Worm (Caenorhabditis elegans) whole organism, L4 larva: Measurements from ENCODE around the gene npr-10.

Experiments
- F10B5.3 ChIP-seq: sonication (generic microtip); optimal IDR thresholded peaks from 2 replicates; lab custom pipeline; 2016; ENCODE audit warnings: mild to moderate bottlenecking, missing genetic modification characterization, missing compliant biosample characterization
- F26F4.8 ChIP-seq: fragments of 200-800 bp; sonication (Bioruptor generic); conservative IDR thresholded peaks from 2 replicates; pipeline ENCODE4 v1.3.6; 2022; ENCODE audit warnings: missing genetic modification characterization, missing compliant biosample characterization
- T20F7.1 ChIP-seq: fragments of 200-800 bp; sonication (Bioruptor generic); optimal IDR thresholded peaks from 2 replicates; lab custom pipeline; 2018; ENCODE audit warnings: mild to moderate bottlenecking, missing genetic modification characterization, missing compliant biosample characterization
- Y75B8A.6 ChIP-seq: fragments of 200-800 bp; sonication (Bioruptor generic); IDR thresholded peaks from 2 replicates; pipeline ENCODE4 v1.3.6; 2022; ENCODE audit warnings: missing genetic modification reagents, missing genetic modification characterization, missing compliant biosample characterization
- ZK337.2 ChIP-seq: fragments of 200-800 bp; sonication (Bioruptor generic); IDR thresholded peaks from 2 replicates; pipeline ENCODE4 v1.3.6; 2022; ENCODE audit warnings: missing genetic modification reagents, missing genetic modification characterization, missing compliant biosample characterization
- ZK546.5 ChIP-seq, 2 experiments: sonication (generic microtip); optimal IDR thresholded peaks; 2 replicates each; lab custom pipeline; 2017; ENCODE audit warnings: missing biosample characterization in 2 of 2, missing genetic modification characterization in 2 of 2
- ceh-20 ChIP-seq: fragments of 200-800 bp; sonication (Bioruptor generic); IDR thresholded peaks from 2 replicates; pipeline ENCODE4 v1.3.6; 2022; ENCODE audit warnings: missing genetic modification reagents, missing genetic modification characterization, missing compliant biosample characterization
- ceh-28 ChIP-seq: fragments of 150-350 bp; optimal IDR thresholded peaks from 2 replicates; lab custom pipeline; 2014; ENCODE audit warnings: missing biosample characterization, missing genetic modification reagents, missing genetic modification characterization
- ceh-44 ChIP-seq: fragments of 200-800 bp; sonication (Bioruptor generic); IDR thresholded peaks from 2 replicates; pipeline ENCODE4 v1.3.6; 2022; ENCODE audit warnings: missing genetic modification reagents, missing genetic modification characterization, missing compliant biosample characterization
- cey-2 ChIP-seq: sonication (generic microtip); optimal IDR thresholded peaks from 3 replicates; lab custom pipeline; 2017; ENCODE audit warnings: missing genetic modification characterization, mild to moderate bottlenecking, missing compliant biosample characterization, antibody characterized with exemption, borderline replicate concordance; ENCODE audit not compliant: insufficient read depth
- ctbp-1 ChIP-seq: fragments of 200-800 bp; sonication (Bioruptor generic); IDR thresholded peaks from 2 replicates; pipeline ENCODE4 v1.3.6; 2022; ENCODE audit warnings: missing genetic modification reagents, missing genetic modification characterization, missing compliant biosample characterization
- dpl-1 ChIP-seq: fragments of 150-350 bp; optimal IDR thresholded peaks from 2 replicates; lab custom pipeline; 2014; ENCODE audit warnings: missing biosample characterization, missing genetic modification reagents, missing genetic modification characterization
- egl-27 ChIP-seq: sonication (generic microtip); optimal IDR thresholded peaks from 3 replicates; lab custom pipeline; 2017; ENCODE audit warnings: missing biosample characterization, missing genetic modification reagents, missing genetic modification characterization
- egl-43 ChIP-seq: fragments of 200-800 bp; sonication (Bioruptor generic); IDR thresholded peaks from 2 replicates; pipeline ENCODE4 v1.3.6; 2022; ENCODE audit warnings: missing genetic modification reagents, missing genetic modification characterization, missing compliant biosample characterization
- fkh-10 ChIP-seq: fragments of 150-350 bp; optimal IDR thresholded peaks from 2 replicates; lab custom pipeline; 2014; ENCODE audit warnings: missing biosample characterization, missing genetic modification reagents, missing genetic modification characterization
- fos-1 ChIP-seq: fragments of 150-350 bp; optimal IDR thresholded peaks from 2 replicates; lab custom pipeline; 2014; ENCODE audit warnings: missing biosample characterization, missing genetic modification characterization
- gei-8 ChIP-seq: fragments of 200-800 bp; sonication (Bioruptor generic); optimal IDR thresholded peaks from 2 replicates; lab custom pipeline; 2018; ENCODE audit warnings: mild to moderate bottlenecking, missing genetic modification characterization, missing compliant biosample characterization
- hif-1 ChIP-seq, 2 experiments: sonication (generic microtip); optimal IDR thresholded peaks; 2 replicates each; lab custom pipeline; 2016 to 2017; ENCODE audit warnings: missing compliant biosample characterization in 2 of 2, missing genetic modification characterization in 2 of 2, missing genetic modification reagents in 2 of 2, missing genotype in 2 of 2, mild to moderate bottlenecking in 1 of 2
- hmg-1.1 ChIP-seq: fragments of 200-800 bp; sonication (Bioruptor generic); IDR thresholded peaks from 2 replicates; pipeline ENCODE4 v1.3.6; 2022; ENCODE audit warnings: missing genetic modification reagents, missing genetic modification characterization, missing compliant biosample characterization
- jun-1 ChIP-seq: fragments of 150-350 bp; optimal IDR thresholded peaks from 2 replicates; lab custom pipeline; 2014; ENCODE audit warnings: missing biosample characterization, missing genetic modification reagents, missing genetic modification characterization
- lim-7 ChIP-seq: fragments of 200-800 bp; sonication (Bioruptor generic); IDR thresholded peaks from 2 replicates; pipeline ENCODE4 v1.3.6; 2022; ENCODE audit warnings: missing genetic modification characterization, missing compliant biosample characterization
- lin-15B ChIP-seq: fragments of 150-350 bp; sonication (generic microtip); optimal IDR thresholded peaks from 3 replicates; lab custom pipeline; 2014; ENCODE audit warnings: missing biosample characterization, missing genetic modification characterization
- lin-38 ChIP-seq: fragments of 200-800 bp; sonication (Bioruptor generic); IDR thresholded peaks from 2 replicates; pipeline ENCODE4 v1.3.6; 2022; ENCODE audit warnings: missing genetic modification reagents, missing genetic modification characterization, missing compliant biosample characterization
- lir-3 ChIP-seq: sonication (generic microtip); optimal IDR thresholded peaks from 2 replicates; lab custom pipeline; 2016; ENCODE audit warnings: mild to moderate bottlenecking, missing genetic modification characterization, missing compliant biosample characterization
- lsy-2 ChIP-seq, 2 experiments: fragments of 150-350 bp in 1 of 2; sonication (generic microtip) in 1 of 2; optimal IDR thresholded peaks; 2 replicates each; lab custom pipeline; 2014 to 2017; ENCODE audit warnings: missing biosample characterization in 2 of 2, missing genetic modification characterization in 2 of 2
- madf-5 ChIP-seq, 2 experiments: fragments of 200-800 bp; sonication (Bioruptor generic); IDR thresholded peaks; 2 replicates each; pipeline ENCODE4 v1.3.6; 2022; ENCODE audit warnings: missing compliant biosample characterization in 2 of 2, missing genetic modification characterization in 2 of 2
- madf-9 ChIP-seq: fragments of 200-800 bp; sonication (Bioruptor generic); conservative IDR thresholded peaks from 2 replicates; pipeline ENCODE4 v1.3.6; 2022; ENCODE audit warnings: missing genetic modification reagents, missing genetic modification characterization, missing compliant biosample characterization
- mdl-1 ChIP-seq, 2 experiments: fragments of 150-350 bp in 1 of 2; sonication (generic microtip) in 1 of 2; optimal IDR thresholded peaks; 2 replicates each; lab custom pipeline; 2014 to 2017; ENCODE audit warnings: missing biosample characterization in 2 of 2, missing genetic modification characterization in 2 of 2
- mep-1 ChIP-seq: fragments of 150-350 bp; sonication (generic microtip); optimal IDR thresholded peaks from 3 replicates; lab custom pipeline; 2014; ENCODE audit warnings: missing biosample characterization, missing genetic modification characterization
- mxl-2 ChIP-seq: fragments of 200-800 bp; sonication (Bioruptor generic); conservative IDR thresholded peaks from 2 replicates; pipeline ENCODE4 v1.3.6; 2022; ENCODE audit warnings: missing genetic modification reagents, missing genetic modification characterization, missing compliant biosample characterization
- nhr-10 ChIP-seq: fragments of 150-350 bp; optimal IDR thresholded peaks from 2 replicates; lab custom pipeline; 2014; ENCODE audit warnings: missing biosample characterization, missing genetic modification characterization
- nhr-102 ChIP-seq: sonication (generic microtip); optimal IDR thresholded peaks from 2 replicates; lab custom pipeline; 2016; ENCODE audit warnings: mild to moderate bottlenecking, missing genetic modification characterization, moderate library complexity, missing compliant biosample characterization
- nhr-11 ChIP-seq: fragments of 150-350 bp; optimal IDR thresholded peaks from 2 replicates; lab custom pipeline; 2014; ENCODE audit warnings: missing biosample characterization, missing genetic modification characterization
- nhr-111 ChIP-seq: fragments of 200-800 bp; sonication (Bioruptor generic); optimal IDR thresholded peaks from 2 replicates; lab custom pipeline; 2018; ENCODE audit warnings: mild to moderate bottlenecking, missing genetic modification characterization, missing compliant biosample characterization
- nhr-237 ChIP-seq: sonication (generic microtip); optimal IDR thresholded peaks from 2 replicates; lab custom pipeline; 2017; ENCODE audit warnings: missing biosample characterization, missing genetic modification characterization
- nhr-25 ChIP-seq: sonication (generic microtip); optimal IDR thresholded peaks from 2 replicates; lab custom pipeline; 2017; ENCODE audit warnings: missing genetic modification characterization, mild to moderate bottlenecking, missing compliant biosample characterization, antibody characterized with exemption, moderate library complexity, borderline replicate concordance; ENCODE audit not compliant: insufficient read depth
- nhr-6 ChIP-seq: fragments of 150-350 bp; optimal IDR thresholded peaks from 2 replicates; lab custom pipeline; 2014; ENCODE audit warnings: missing biosample characterization, missing genetic modification characterization
- nhr-76 ChIP-seq: fragments of 150-350 bp; optimal IDR thresholded peaks from 2 replicates; lab custom pipeline; 2014; ENCODE audit warnings: missing biosample characterization, missing genetic modification characterization
- nhr-77 ChIP-seq: fragments of 150-350 bp; optimal IDR thresholded peaks from 2 replicates; lab custom pipeline; 2014; ENCODE audit warnings: missing biosample characterization, missing genetic modification characterization
- pha-4 ChIP-seq, 2 experiments: fragments of 150-350 bp in 1 of 2; fragments of 200-800 bp in 1 of 2; sonication (Bioruptor generic) in 1 of 2; IDR thresholded peaks in 1 of 2; optimal IDR thresholded peaks in 1 of 2; 2 replicates each; pipeline versions ENCODE4 v1.3.6 to Lab custom; 2014 to 2022; ENCODE audit warnings: missing genetic modification characterization in 2 of 2, missing genetic modification reagents in 2 of 2, missing biosample characterization in 1 of 2, missing compliant biosample characterization in 1 of 2
- php-3 ChIP-seq: fragments of 200-800 bp; sonication (Bioruptor generic); IDR thresholded peaks from 2 replicates; pipeline ENCODE4 v1.3.6; 2022; ENCODE audit warnings: missing genetic modification reagents, missing genetic modification characterization, missing compliant biosample characterization
- pqm-1 ChIP-seq: sonication (generic microtip); optimal IDR thresholded peaks from 2 replicates; lab custom pipeline; 2017; ENCODE audit warnings: missing biosample characterization, missing genetic modification characterization
- sdz-12 ChIP-seq: fragments of 200-800 bp; sonication (Bioruptor generic); optimal IDR thresholded peaks from 2 replicates; lab custom pipeline; 2018; ENCODE audit warnings: mild to moderate bottlenecking, missing genetic modification characterization, missing compliant biosample characterization
- snpc-1.2 ChIP-seq: fragments of 200-800 bp; sonication (Bioruptor generic); IDR thresholded peaks from 2 replicates; pipeline ENCODE4 v1.3.6; 2022; ENCODE audit warnings: missing genetic modification reagents, missing genetic modification characterization, missing compliant biosample characterization
- tag-97 ChIP-seq: fragments of 200-800 bp; sonication (Bioruptor generic); IDR thresholded peaks from 2 replicates; pipeline ENCODE4 v1.3.6; 2022; ENCODE audit warnings: missing genetic modification characterization, missing compliant biosample characterization
- unc-130 ChIP-seq: sonication (generic microtip); optimal IDR thresholded peaks from 2 replicates; lab custom pipeline; 2016; ENCODE audit warnings: missing genetic modification reagents, missing genetic modification characterization, missing compliant biosample characterization
- unc-39 ChIP-seq: sonication (generic microtip); optimal IDR thresholded peaks from 2 replicates; lab custom pipeline; 2017; ENCODE audit warnings: missing biosample characterization, missing genetic modification characterization
- zip-2 ChIP-seq: fragments of 150-350 bp; optimal IDR thresholded peaks from 2 replicates; lab custom pipeline; 2014; ENCODE audit warnings: missing biosample characterization, missing genetic modification characterization
- ztf-11 ChIP-seq: fragments of 150-350 bp; optimal IDR thresholded peaks from 2 replicates; lab custom pipeline; 2014; ENCODE audit warnings: missing biosample characterization, missing genetic modification characterization

The npr-10 gene

ce11 chrX:12990529-12991520 lies 41.7 kb downstream of the npr-10 start, which contains the start of the genes F11C1.1 and vwa-8 (continued):
- TF ChIP-seq fos-1 (tag; lab: Kevin White, UChicago) (no peak), egl-43 (GFP tag; lab: Robert Waterston, UW) (no peak), nhr-10 (tag; lab: Kevin White, UChicago) (peak; percentile 89), ZK546.5 (tag; optimal IDR thresholded peaks at IDR 0.05; lab: Kevin White, UChicago) (no peak), pqm-1 (no peak), unc-130 (GFP tag; lab: Kevin White, UChicago) (no peak), ceh-44 (GFP tag; lab: Robert Waterston, UW) (no peak), gei-8 (no peak), F10B5.3 (no peak), nhr-102 (tag; lab: Kevin White, UChicago) (no peak), zip-2 (no peak), madf-9 (GFP tag; lab: Robert Waterston, UW) (no peak), F26F4.8 (no peak), mdl-1 (tag; optimal IDR thresholded peaks at IDR 0.05; lab: Kevin White, UChicago) (no peak), lir-3 (tag; lab: Kevin White, UChicago) (no peak), Y75B8A.6 (GFP tag; lab: Robert Waterston, UW) (no peak), fkh-10 (GFP tag; lab: Kevin White, UChicago) (no peak), php-3 (GFP tag; lab: Robert Waterston, UW) (no peak), snpc-1.2 (no peak), lin-38 (0 out of 2 replicates have a peak, but pooled peaks have one; percentile 28), hif-1 (tag; optimal IDR thresholded peaks at IDR 0.05; lab: Kevin White, UChicago) (no peak), lin-15B (tag; lab: Kevin White, UChicago) (no peak), ceh-28 (tag; lab: Kevin White, UChicago) (no peak), dpl-1 (GFP tag; lab: Kevin White, UChicago) (no peak), lim-7 (no peak), T20F7.1 (GFP tag; lab: Kevin White, UChicago) (peak; percentile 49), hmg-1.1 (GFP tag; lab: Robert Waterston, UW) (no peak), jun-1 (tag; lab: Kevin White, UChicago) (no peak), nhr-111 (GFP tag; lab: Kevin White, UChicago) (no peak), ZK337.2 (GFP tag; lab: Robert Waterston, UW) (no peak), nhr-11 (no peak), unc-39 (tag; lab: Kevin White, UChicago) (no peak), ceh-20 (GFP tag; lab: Robert Waterston, UW) (peak; percentile 74), mep-1 (tag; lab: Kevin White, UChicago) (peak; percentile 36), ctbp-1 (GFP tag; lab: Robert Waterston, UW) (no peak), nhr-237 (tag; lab: Kevin White, UChicago) (no peak), cey-2 (tag; lab: Kevin White, UChicago) (no peak), nhr-25 (peak; percentile 82), lsy-2 (tag; optimal IDR thresholded peaks at IDR 0.05; lab: Kevin White, UChicago) (peak in 1 of 2 experiments; percentile 24), egl-27 (tag; lab: Kevin White, UChicago) (no peak), pha-4 (GFP tag; IDR thresholded peaks at IDR 0.05; lab: Robert Waterston, UW) (no peak), pha-4 (tag; optimal IDR thresholded peaks at IDR 0.05; lab: Kevin White, UChicago) (no peak), mxl-2 (GFP tag; lab: Robert Waterston, UW) (no peak), ztf-11 (tag; lab: Kevin White, UChicago) (no peak), sdz-12 (GFP tag; lab: Kevin White, UChicago) (no peak), nhr-76 (tag; lab: Kevin White, UChicago) (no peak), nhr-77 (no peak), madf-5 (GFP tag; IDR thresholded peaks at IDR 0.05; lab: Robert Waterston, UW) (no peak), tag-97 (GFP tag; lab: Robert Waterston, UW) (no peak), nhr-6 (tag; lab: Kevin White, UChicago) (peak; percentile 74)
